Worm (Caenorhabditis elegans): ENCODE measurements around the gene F44E5.17.
A peak's percentile ranks its signal among the peaks of the same experiment; 100 is the strongest.

F44E5.17 gene

DNA sequence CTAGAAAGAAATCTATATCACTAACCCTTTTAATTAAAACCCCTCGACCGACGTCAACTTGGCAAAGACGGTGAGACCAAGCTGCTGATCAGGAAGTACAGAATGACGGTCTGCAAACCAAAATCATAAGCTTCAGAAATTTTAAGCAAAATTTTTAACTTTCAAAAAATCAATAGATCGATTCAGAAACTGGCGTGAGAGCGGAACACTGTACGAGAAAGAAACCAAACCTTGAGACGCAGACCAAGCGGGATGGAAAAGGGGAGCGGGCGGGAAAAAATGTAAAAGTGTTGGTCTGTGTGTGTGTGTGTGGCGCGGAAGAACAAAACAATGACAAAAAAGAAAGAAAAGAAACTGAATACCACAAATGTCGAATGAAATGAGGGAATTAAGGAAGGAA, at the start of gene F44E5.17, which contains the start of gene gpb-1:
F44E5.17 (minus strand) TSS at position 101 of the 400 bp plus-strand sequence.
gpb-1 (minus strand) TSS at position 118 of the 400 bp plus-strand sequence.
- no peak for TF ChIP-seq efl-1 (optimal IDR thresholded peaks at IDR 0.05)
- peak in 1 of 2 experiments; percentile 27 for TF ChIP-seq efl-1 (GFP tag; optimal IDR thresholded peaks at IDR 0.05 in 1 of 2)
- TF ChIP-seq blmp-1 (tag; optimal IDR thresholded peaks at IDR 0.05), result peak; percentile 46
- TF ChIP-seq ceh-63 (GFP tag; optimal IDR thresholded peaks at IDR 0.05), result no peak

DNA sequence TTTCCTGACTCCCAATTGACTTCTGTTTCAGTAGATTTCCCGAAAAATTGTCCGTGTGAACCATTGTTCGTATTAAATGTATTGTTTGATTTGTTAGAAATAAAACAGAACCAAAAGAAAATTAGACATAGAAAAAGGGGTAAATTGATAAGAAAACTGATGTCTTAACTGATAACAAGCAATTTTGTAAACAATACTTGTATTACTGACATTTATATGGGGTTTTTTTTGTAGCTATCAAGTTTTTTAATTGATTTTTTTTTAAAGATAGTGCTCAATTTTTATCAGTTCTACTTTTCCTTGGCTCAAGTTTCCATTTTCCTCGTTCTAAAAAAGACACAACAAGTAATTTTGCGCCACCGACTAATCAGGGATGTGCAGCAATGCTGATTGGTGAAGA, 48.8 kb upstream of the F44E5.17 start:
- TF ChIP-seq elt-2 (tag; optimal IDR thresholded peaks at IDR 0.05) (peak; percentile 78), nhr-47 (tag; optimal IDR thresholded peaks at IDR 0.05) (no peak)

DNA sequence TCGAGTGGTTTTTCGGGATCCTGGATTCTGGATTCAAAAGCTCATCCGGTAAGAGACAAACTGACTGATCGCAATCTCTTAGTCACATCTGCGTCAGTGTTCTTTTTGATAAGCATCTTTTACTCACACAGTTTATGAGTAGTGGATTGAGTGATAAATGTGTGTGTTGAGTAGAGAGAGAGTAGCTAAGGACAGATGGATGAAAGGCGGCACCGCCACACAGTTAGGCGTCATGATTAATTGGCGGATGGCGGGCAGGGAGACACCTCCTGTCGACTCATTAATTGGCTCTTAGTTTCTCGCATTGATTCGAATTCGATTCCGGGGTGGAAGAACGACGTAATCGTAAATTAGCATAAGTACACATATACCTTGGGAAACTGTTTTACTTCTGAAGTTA, 46.0 kb upstream of the F44E5.17 start:
- TF ChIP-seq lin-39 (tag; optimal IDR thresholded peaks at IDR 0.05) (peak; percentile 3), dsc-1 (tag; optimal IDR thresholded peaks at IDR 0.05) (no peak), nhr-85 (tag) (peak; percentile 75), aly-2 (tag; optimal IDR thresholded peaks at IDR 0.05) (no peak), unc-30 (tag; optimal IDR thresholded peaks at IDR 0.05) (no peak), unc-98 (GFP tag; IDR thresholded peaks at IDR 0.05) (no peak)

DNA sequence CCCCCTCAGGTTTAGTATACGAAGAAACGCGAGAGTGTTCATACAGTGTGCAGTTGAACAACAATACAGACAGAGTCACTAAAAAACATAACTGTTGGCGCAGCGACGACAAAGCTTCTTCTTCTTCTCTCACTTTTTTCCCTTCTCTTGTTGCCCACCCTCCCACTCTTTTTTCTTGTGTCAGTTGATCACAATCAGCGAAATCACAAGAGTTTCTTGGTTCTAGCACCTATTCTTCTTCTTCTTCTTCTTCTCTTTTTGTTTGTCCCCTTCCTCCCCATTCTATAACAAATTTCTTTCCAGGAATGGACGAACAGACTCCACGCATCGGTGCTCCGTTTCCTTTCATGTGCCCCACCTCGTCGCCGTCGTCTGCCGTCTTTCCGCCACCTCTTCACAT, 42.1 kb upstream of the F44E5.17 start, which contains the start of gene F43G6.4:
F43G6.4 (plus strand) TSS at position 301 of the 400 bp plus-strand sequence.
- TF ChIP-seq lin-14 (GFP tag; optimal IDR thresholded peaks at IDR 0.05), result no peak
- no peak for TF ChIP-seq pqm-1 (tag; optimal IDR thresholded peaks at IDR 0.05)
- no peak for TF ChIP-seq dpl-1 (GFP tag; optimal IDR thresholded peaks at IDR 0.05)
- TF ChIP-seq mdl-1 (tag; optimal IDR thresholded peaks at IDR 0.05), result no peak
- TF ChIP-seq blmp-1 (tag; optimal IDR thresholded peaks at IDR 0.05), result no peak
- TF ChIP-seq elt-2 (tag; optimal IDR thresholded peaks at IDR 0.05), result no peak
- no peak for TF ChIP-seq sox-4 (tag; optimal IDR thresholded peaks at IDR 0.05)
- TF ChIP-seq lin-15B (tag; optimal IDR thresholded peaks at IDR 0.05), result no peak
- no peak for TF ChIP-seq zip-4 (GFP tag; optimal IDR thresholded peaks at IDR 0.05)

DNA sequence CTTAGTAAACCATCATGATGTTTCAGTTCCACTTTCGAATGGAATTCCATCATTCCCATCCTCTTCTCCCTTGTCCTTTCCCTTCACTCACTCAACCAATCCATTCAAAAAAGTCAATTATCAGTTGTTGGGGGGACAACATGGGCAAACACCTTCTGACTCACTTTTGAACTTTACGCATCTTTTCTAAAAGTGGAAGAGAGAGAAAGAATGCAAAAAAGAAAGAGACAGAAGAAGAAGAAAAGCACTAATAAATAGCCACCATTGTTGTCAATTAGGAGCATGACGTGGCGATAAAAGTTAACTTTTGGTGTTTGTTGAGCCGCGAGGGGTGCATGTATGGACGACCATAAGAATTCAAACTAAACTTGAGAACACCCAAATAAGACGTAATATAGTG, 39.6 kb upstream of the F44E5.17 start:
- TF ChIP-seq isw-1 (GFP tag; IDR thresholded peaks at IDR 0.05) (no peak), ceh-88 (GFP tag; IDR thresholded peaks at IDR 0.05) (no peak), efl-1 (optimal IDR thresholded peaks at IDR 0.05) (no peak), efl-1 (GFP tag; optimal IDR thresholded peaks at IDR 0.05 in 1 of 2) (peak in 1 of 2 experiments; percentile 64), mef-2 (tag; optimal IDR thresholded peaks at IDR 0.05) (no peak), hlh-17 (GFP tag; optimal IDR thresholded peaks at IDR 0.05; ENCODE audit: borderline replicate concordance) (no peak), ceh-90 (tag; optimal IDR thresholded peaks at IDR 0.05) (no peak), unc-98 (GFP tag; IDR thresholded peaks at IDR 0.05) (no peak), lsy-2 (tag; optimal IDR thresholded peaks at IDR 0.05) (no peak)

DNA sequence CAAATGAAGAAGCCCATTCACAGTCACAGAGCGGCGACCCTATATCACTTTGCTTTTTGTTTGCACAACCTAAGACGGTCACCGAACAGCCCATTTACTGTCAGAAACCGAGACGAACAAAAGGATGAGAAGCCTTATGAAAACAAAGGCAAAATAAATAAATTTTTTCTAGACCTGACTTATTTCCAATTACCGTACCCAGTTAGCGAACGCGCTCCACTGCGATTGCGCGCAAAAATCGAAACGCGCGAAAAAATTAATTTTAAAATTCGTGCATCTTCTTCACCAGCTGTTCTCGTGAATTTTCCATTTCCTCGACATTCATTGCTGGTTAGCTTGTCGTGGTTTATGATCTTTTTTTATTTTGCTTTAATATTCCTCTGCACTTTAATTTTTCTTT, 34.1 kb upstream of the F44E5.17 start, which contains the start of gene F43G6.16:
F43G6.16 (minus strand) TSS at position 141 of the 400 bp plus-strand sequence.
- no peak for TF ChIP-seq grh-1 (GFP tag; IDR thresholded peaks at IDR 0.05)
- TF ChIP-seq lsy-2 (tag; optimal IDR thresholded peaks at IDR 0.05), result peak; percentile 41 to 97
- TF ChIP-seq lin-35 (GFP tag; optimal IDR thresholded peaks at IDR 0.05), result peak; percentile 7 to 78
- no peak for TF ChIP-seq ztf-4 (tag; optimal IDR thresholded peaks at IDR 0.05)
- TF ChIP-seq dpl-1 (GFP tag; optimal IDR thresholded peaks at IDR 0.05), result peak; percentile 30 to 72 (median 59)
- TF ChIP-seq sox-4 (tag; optimal IDR thresholded peaks at IDR 0.05), result no peak
- no peak for TF ChIP-seq elt-3 (tag; optimal IDR thresholded peaks at IDR 0.05)
- TF ChIP-seq efl-1 (optimal IDR thresholded peaks at IDR 0.05), result peak; percentile 41 to 43
- peak; percentile 58 to 94 for TF ChIP-seq efl-1 (GFP tag; optimal IDR thresholded peaks at IDR 0.05 in 1 of 2)
- TF ChIP-seq dsc-1 (tag; optimal IDR thresholded peaks at IDR 0.05), result no peak

Data from whole organism, L1 larva.